Worm (Caenorhabditis elegans) whole organism, L1 larva: ENCODE data around the gene lec-5.

Experiments used
- ama-1 ChIP-seq: fragments of 150-350 bp; optimal IDR thresholded peaks from 2 replicates; lab custom pipeline; 2014
- nhr-20 ChIP-seq: sonication (generic microtip); optimal IDR thresholded peaks from 2 replicates; lab custom pipeline; 2016; ENCODE audit warnings: mild to moderate bottlenecking, missing genetic modification characterization, missing compliant biosample characterization

DNA sequence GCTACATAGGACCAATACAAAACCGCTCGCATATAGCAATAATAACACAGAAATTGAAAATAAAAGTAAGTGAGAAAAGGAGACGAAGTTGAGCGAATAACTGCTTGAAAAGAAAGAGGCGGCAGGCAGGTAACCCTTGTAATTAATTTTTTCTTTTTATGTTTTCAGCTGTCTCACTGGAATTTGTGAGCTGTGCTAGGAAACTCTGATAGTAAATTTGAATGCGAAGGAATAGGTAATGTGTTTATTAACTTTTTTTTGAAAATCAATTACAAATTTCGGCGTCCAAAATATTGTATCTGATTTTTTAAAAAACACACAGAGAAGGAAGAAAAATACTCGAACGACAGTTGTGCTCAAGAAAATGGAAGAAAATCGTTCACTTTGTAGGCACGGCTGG is 11.1 kb upstream of the lec-5 start, which contains the start of gene H41C03.2:
- no peak for TF ChIP-seq ama-1 (lab: Kevin White, UChicago)
- no peak for TF ChIP-seq nhr-20 (tag; lab: Kevin White, UChicago)
